Fruit fly (Drosophila melanogaster) whole organism, wandering third instar larva: ENCODE measurements around the gene Atg4a.

Experiments used
- Abd-B ChIP-seq: fragments of >200 bp; optimal IDR thresholded peaks from 2 replicates; lab custom pipeline; 2017; ENCODE audit warnings: missing biosample characterization, missing genetic modification characterization
- CG32264 ChIP-seq: fragments of 200-800 bp; sonication (Bioruptor generic); optimal IDR thresholded peaks from 2 replicates; lab custom pipeline; 2016; ENCODE audit warnings: missing biosample characterization, missing genetic modification characterization
- CG9705 ChIP-seq: fragments of 200-800 bp; sonication (Bioruptor generic); optimal IDR thresholded peaks from 2 replicates; lab custom pipeline; 2018; ENCODE audit warnings: missing biosample characterization, mild to moderate bottlenecking, missing genetic modification characterization
- CrebA ChIP-seq: fragments of 200-800 bp; sonication (Bioruptor generic); optimal IDR thresholded peaks from 2 replicates; lab custom pipeline; 2016; ENCODE audit warnings: missing biosample characterization, mild to moderate bottlenecking, missing genetic modification characterization, borderline replicate concordance
- Dfd ChIP-seq: fragments of >200 bp; optimal IDR thresholded peaks from 2 replicates; lab custom pipeline; 2017; ENCODE audit warnings: missing biosample characterization, missing genetic modification characterization
- Dif ChIP-seq: fragments of 200-275, 200-300 bp; sonication (Bioruptor generic); optimal IDR thresholded peaks from 2 replicates; lab custom pipeline; 2018; ENCODE audit warnings: missing biosample characterization, missing genetic modification characterization; ENCODE audit not compliant: partially characterized antibody
- GATAd ChIP-seq: sonication (Bioruptor generic); optimal IDR thresholded peaks from 2 replicates; lab custom pipeline; 2016; ENCODE audit warnings: missing biosample characterization, missing genetic modification characterization
- HLH106 ChIP-seq: fragments of 200-800 bp; optimal IDR thresholded peaks from 3 replicates; lab custom pipeline; 2019; ENCODE audit warnings: missing biosample characterization, mild to moderate bottlenecking, missing genetic modification characterization, moderate library complexity
- Hnf4 ChIP-seq: fragments of 200-800 bp; sonication (Bioruptor generic); optimal IDR thresholded peaks from 2 replicates; lab custom pipeline; 2016; ENCODE audit warnings: missing biosample characterization, mild to moderate bottlenecking, missing genetic modification characterization
- Hr78 ChIP-seq: fragments of >200 bp; optimal IDR thresholded peaks from 2 replicates; lab custom pipeline; 2017; ENCODE audit warnings: missing biosample characterization, missing genetic modification characterization
- Hr83 ChIP-seq: fragments of 200-300 bp; sonication (Bioruptor generic); optimal IDR thresholded peaks from 2 replicates; lab custom pipeline; 2016; ENCODE audit warnings: missing biosample characterization, mild to moderate bottlenecking, missing genetic modification characterization, moderate library complexity; ENCODE audit not compliant: poor library complexity, severe bottlenecking
- Jra ChIP-seq: sonication (Bioruptor generic); optimal IDR thresholded peaks from 2 replicates; lab custom pipeline; 2016; ENCODE audit warnings: missing biosample characterization, missing genetic modification characterization
- Mio ChIP-seq: sonication (Bioruptor generic); optimal IDR thresholded peaks from 2 replicates; lab custom pipeline; 2016; ENCODE audit warnings: missing biosample characterization, missing genetic modification characterization
- Myc ChIP-seq: fragments of >200 bp; optimal IDR thresholded peaks from 2 replicates; lab custom pipeline; 2017
- N ChIP-seq: fragments of >200 bp; optimal IDR thresholded peaks from 2 replicates; lab custom pipeline; 2018; ENCODE audit warnings: missing biosample characterization, missing external identifiers, missing genetic modification characterization
- OdsH ChIP-seq: fragments of 200-800 bp; sonication (Bioruptor generic); optimal IDR thresholded peaks from 2 replicates; lab custom pipeline; 2016; ENCODE audit warnings: missing biosample characterization, mild to moderate bottlenecking, missing genetic modification characterization
- Rel ChIP-seq, 2 experiments: fragments of 200-800 bp; sonication (Bioruptor generic) in 1 of 2; optimal IDR thresholded peaks; 2 replicates in 1 of 2; 3 replicates in 1 of 2; lab custom pipeline; 2016 to 2019; ENCODE audit warnings: mild to moderate bottlenecking in 2 of 2, missing biosample characterization in 2 of 2, missing genetic modification characterization in 2 of 2, moderate library complexity in 1 of 2
- Sp1 ChIP-seq: fragments of 200-800 bp; sonication (Bioruptor generic); optimal IDR thresholded peaks from 3 replicates; lab custom pipeline; 2019; ENCODE audit warnings: missing biosample characterization, mild to moderate bottlenecking, missing genetic modification characterization, moderate library complexity
- Vsx2 ChIP-seq: fragments of 200-300, 225-300 bp; sonication (Bioruptor generic); optimal IDR thresholded peaks from 2 replicates; lab custom pipeline; 2018; ENCODE audit warnings: missing biosample characterization, missing genetic modification characterization; ENCODE audit not compliant: partially characterized antibody
- br ChIP-seq: fragments of 200-800 bp; sonication (Bioruptor generic); optimal IDR thresholded peaks from 2 replicates; lab custom pipeline; 2016; ENCODE audit warnings: missing biosample characterization, missing genetic modification characterization
- brk ChIP-seq: fragments of 200-800 bp; sonication (Bioruptor generic); optimal IDR thresholded peaks from 2 replicates; lab custom pipeline; 2016; ENCODE audit warnings: missing biosample characterization, mild to moderate bottlenecking, missing genetic modification characterization
- dl ChIP-seq, 2 experiments: fragments of 175-275, 200-275 bp in 1 of 2; fragments of 200-275 bp in 1 of 2; sonication (Bioruptor generic); optimal IDR thresholded peaks; lab custom pipeline; 2018; ENCODE audit warnings: mild to moderate bottlenecking in 2 of 2, missing biosample characterization in 2 of 2, missing genetic modification characterization in 2 of 2, moderate library complexity in 2 of 2; ENCODE audit not compliant: partially characterized antibody in 2 of 2, insufficient read depth in 1 of 2
- dmrt93B ChIP-seq: fragments of 200-800 bp; sonication (Bioruptor generic); optimal IDR thresholded peaks from 2 replicates; lab custom pipeline; 2018; ENCODE audit warnings: missing biosample characterization, mild to moderate bottlenecking, missing genetic modification characterization
- dsf ChIP-seq: sonication (Bioruptor generic); optimal IDR thresholded peaks from 2 replicates; lab custom pipeline; 2016; ENCODE audit warnings: missing biosample characterization, missing genetic modification characterization, borderline replicate concordance
- ey ChIP-seq: fragments of 200-800 bp; sonication (Bioruptor generic); optimal IDR thresholded peaks from 2 replicates; lab custom pipeline; 2016; ENCODE audit warnings: missing biosample characterization, missing genetic modification characterization
- foxo ChIP-seq, 2 experiments: fragments of 200-800 bp; sonication (Bioruptor generic); optimal IDR thresholded peaks; 2 replicates in 1 of 2; 3 replicates in 1 of 2; lab custom pipeline; 2016 to 2017; ENCODE audit warnings: missing biosample characterization in 2 of 2, missing genetic modification characterization in 2 of 2
- fru ChIP-seq: fragments of 200-800 bp; sonication (Bioruptor generic); optimal IDR thresholded peaks from 3 replicates; lab custom pipeline; 2016; ENCODE audit warnings: missing biosample characterization, mild to moderate bottlenecking, missing genetic modification characterization
- h ChIP-seq: fragments of 200-800 bp; sonication (Bioruptor generic); optimal IDR thresholded peaks from 3 replicates; lab custom pipeline; 2016; ENCODE audit warnings: missing biosample characterization, mild to moderate bottlenecking, missing genetic modification characterization
- jim ChIP-seq: fragments of 175-275, 200-325 bp; sonication (Bioruptor generic); optimal IDR thresholded peaks from 2 replicates; lab custom pipeline; 2016; ENCODE audit warnings: missing biosample characterization, mild to moderate bottlenecking, missing genetic modification characterization
- lola ChIP-seq: fragments of >200 bp; optimal IDR thresholded peaks from 2 replicates; lab custom pipeline; 2017; ENCODE audit warnings: missing biosample characterization, missing genetic modification characterization
- pan ChIP-seq: fragments of >200 bp; optimal IDR thresholded peaks from 2 replicates; lab custom pipeline; 2017
- psq ChIP-seq: fragments of 200-800 bp; sonication (Bioruptor generic); optimal IDR thresholded peaks from 3 replicates; lab custom pipeline; 2017; ENCODE audit warnings: missing biosample characterization, mild to moderate bottlenecking, missing genetic modification characterization, moderate library complexity
- rgr ChIP-seq: fragments of 200-800 bp; sonication (Bioruptor generic); optimal IDR thresholded peaks from 3 replicates; lab custom pipeline; 2016; ENCODE audit warnings: missing biosample characterization, mild to moderate bottlenecking, missing genetic modification characterization
- sage ChIP-seq: fragments of 200-800 bp; sonication (Bioruptor generic); optimal IDR thresholded peaks from 2 replicates; lab custom pipeline; 2016; ENCODE audit warnings: missing biosample characterization, mild to moderate bottlenecking, missing genetic modification characterization
- sv ChIP-seq: fragments of 200-800 bp; sonication (Bioruptor generic); optimal IDR thresholded peaks from 3 replicates; lab custom pipeline; 2016; ENCODE audit warnings: missing biosample characterization, missing genetic modification characterization
- tai ChIP-seq: sonication (Bioruptor generic); optimal IDR thresholded peaks from 2 replicates; lab custom pipeline; 2016; ENCODE audit warnings: missing biosample characterization, missing genetic modification characterization
- usp ChIP-seq: fragments of >200 bp; optimal IDR thresholded peaks from 2 replicates; lab custom pipeline; 2017; ENCODE audit warnings: missing biosample characterization, missing genetic modification characterization
- woc ChIP-seq: sonication (Bioruptor generic); optimal IDR thresholded peaks from 2 replicates; lab custom pipeline; 2016; ENCODE audit warnings: missing biosample characterization, mild to moderate bottlenecking, missing genetic modification characterization

Gene Atg4a

DNA sequence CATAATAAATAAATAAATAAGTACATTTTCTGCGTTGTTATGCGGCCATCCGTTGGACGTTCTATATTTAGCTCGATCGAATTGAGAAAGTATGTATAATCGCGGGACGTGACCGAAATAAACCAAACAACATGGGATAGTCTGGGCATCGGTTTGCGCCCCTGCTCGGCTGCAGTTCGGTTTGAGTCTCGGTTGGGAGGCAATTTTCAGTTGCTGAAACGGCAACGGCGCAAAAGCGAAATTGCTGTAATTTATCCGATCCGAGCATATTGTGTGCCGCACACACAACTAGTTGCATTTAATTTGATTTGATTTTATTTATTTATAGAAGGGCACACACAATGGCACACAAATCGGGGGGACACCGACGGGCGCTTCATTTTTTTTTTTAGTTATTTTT is 37.4 kb downstream of the Atg4a start:
- TF ChIP-seq br (GFP tag; lab: Kevin White, UChicago) (peak; percentile 0), Dif (GFP tag; lab: Kevin White, UChicago) (peak; percentile 6), dsf (GFP tag; lab: Kevin White, UChicago) (no peak)

DNA sequence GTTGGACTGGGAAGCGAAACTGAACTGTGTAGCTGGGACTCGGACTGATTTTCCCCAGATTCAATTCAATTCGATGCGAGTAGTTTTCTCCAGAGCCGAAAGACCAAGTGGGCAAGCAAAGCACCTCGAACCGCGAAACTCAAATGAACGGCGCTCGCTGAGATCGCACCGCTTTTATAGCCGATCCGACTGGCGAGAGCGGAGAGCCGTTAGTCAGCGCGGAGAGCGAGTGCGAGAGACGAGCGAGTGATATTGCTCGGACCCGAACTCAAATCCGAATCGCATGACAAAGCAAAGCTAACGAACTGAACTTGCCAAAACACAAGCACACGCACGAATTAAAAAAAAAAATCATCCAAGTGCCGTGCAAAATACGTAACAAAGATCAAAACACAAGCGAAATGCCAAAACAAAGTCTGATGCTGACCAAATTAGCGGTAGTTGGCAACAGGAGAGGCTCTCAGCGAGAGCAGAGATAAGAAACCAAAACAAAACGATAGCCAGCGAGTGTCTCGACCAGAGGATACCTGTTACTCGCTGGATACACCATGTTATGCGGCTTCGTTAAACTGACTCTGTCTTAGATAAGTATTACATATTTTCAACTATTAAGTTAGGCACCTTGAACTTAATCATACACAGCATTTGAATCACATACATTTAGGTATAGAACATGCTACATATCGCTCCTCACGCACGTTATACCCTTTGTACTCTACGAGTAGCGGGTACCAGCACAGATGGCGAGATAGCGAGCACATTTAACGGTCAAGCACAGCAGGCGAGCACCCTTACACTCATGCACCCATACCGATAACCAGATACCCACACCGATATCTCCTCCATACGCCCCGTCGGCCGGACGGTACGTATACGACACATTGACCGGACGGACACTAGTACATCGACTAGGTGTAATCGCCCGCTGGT is 38.4 kb downstream of the Atg4a start:
- TF ChIP-seq Vsx2 (GFP tag; lab: Kevin White, UChicago) (peak; percentile 73), Abd-B (GFP tag; lab: Kevin White, UChicago) (no peak), usp (GFP tag; lab: Kevin White, UChicago) (no peak), h (peak; percentile 91), foxo (GFP tag; optimal IDR thresholded peaks at IDR 0.05; lab: Kevin White, UChicago) (peak; percentile 43 to 88), HLH106 (tag; lab: Kevin White, UChicago) (peak; percentile 60), Jra (peak; percentile 71), psq (GFP tag; lab: Kevin White, UChicago) (peak; percentile 87), brk (GFP tag; lab: Kevin White, UChicago) (peak; percentile 72), Rel (GFP tag; optimal IDR thresholded peaks at IDR 0.05; lab: Kevin White, UChicago) (peak; percentile 38), Rel (tag; optimal IDR thresholded peaks at IDR 0.05; lab: Kevin White, UChicago) (peak; percentile 51), jim (GFP tag; lab: Kevin White, UChicago) (no peak), Sp1 (GFP tag; lab: Kevin White, UChicago) (peak; percentile 61), Myc (lab: Kevin White, UChicago) (no peak), tai (GFP tag; lab: Kevin White, UChicago) (peak; percentile 86), dsf (GFP tag; lab: Kevin White, UChicago) (no peak), br (GFP tag; lab: Kevin White, UChicago) (peak; percentile 89), dmrt93B (GFP tag; lab: Kevin White, UChicago) (peak; percentile 44), woc (GFP tag; lab: Kevin White, UChicago) (peak; percentile 78), Dfd (GFP tag; lab: Kevin White, UChicago) (no peak), OdsH (GFP tag; lab: Kevin White, UChicago) (peak; percentile 83), ey (GFP tag; lab: Kevin White, UChicago) (peak; percentile 89), Hr83 (GFP tag; lab: Kevin White, UChicago) (peak; percentile 51), N (no peak), fru (peak; percentile 86), Dif (GFP tag; lab: Kevin White, UChicago) (peak; percentile 88), sage (peak; percentile 71), dl (GFP tag; optimal IDR thresholded peaks at IDR 0.05; lab: Kevin White, UChicago; ENCODE audit: insufficient read depth in 1 of 2, partially characterized antibody in 2 of 2) (peak; percentile 31 to 74), Mio (peak; percentile 24), rgr (GFP tag; lab: Kevin White, UChicago) (peak; percentile 81), pan (lab: Kevin White, UChicago) (peak; percentile 83), Hr78 (no peak), lola (no peak), CG9705 (GFP tag; lab: Kevin White, UChicago) (no peak), CrebA (GFP tag; lab: Kevin White, UChicago) (peak; percentile 65), sv (GFP tag; lab: Kevin White, UChicago) (peak; percentile 76), CG32264 (GFP tag; lab: Kevin White, UChicago) (peak; percentile 57), Hnf4 (GFP tag; lab: Kevin White, UChicago) (peak; percentile 81), GATAd (GFP tag; lab: Kevin White, UChicago) (no peak)
- TF ChIP-seq, all 38 proteins: peak for 27
